Fruit fly (Drosophila melanogaster) whole organism: ENCODE results near the gene NitFhit.

Experiments used
- CG8478 ChIP-seq: fragments of >200 bp; optimal IDR thresholded peaks from 2 replicates; lab custom pipeline; 2018; ENCODE audit warnings: inconsistent platforms
- EcR ChIP-seq, 2 experiments: fragments of >200 bp; optimal IDR thresholded peaks; 2 replicates each; lab custom pipeline; 2017; ENCODE audit warnings: missing biosample characterization in 2 of 2, missing genetic modification characterization in 2 of 2, missing genetic modification reagents in 2 of 2
- pan ChIP-seq: fragments of >200 bp; optimal IDR thresholded peaks from 2 replicates; lab custom pipeline; 2017
- psq ChIP-seq: fragments of >200 bp; optimal IDR thresholded peaks from 2 replicates; lab custom pipeline; 2017

DNA sequence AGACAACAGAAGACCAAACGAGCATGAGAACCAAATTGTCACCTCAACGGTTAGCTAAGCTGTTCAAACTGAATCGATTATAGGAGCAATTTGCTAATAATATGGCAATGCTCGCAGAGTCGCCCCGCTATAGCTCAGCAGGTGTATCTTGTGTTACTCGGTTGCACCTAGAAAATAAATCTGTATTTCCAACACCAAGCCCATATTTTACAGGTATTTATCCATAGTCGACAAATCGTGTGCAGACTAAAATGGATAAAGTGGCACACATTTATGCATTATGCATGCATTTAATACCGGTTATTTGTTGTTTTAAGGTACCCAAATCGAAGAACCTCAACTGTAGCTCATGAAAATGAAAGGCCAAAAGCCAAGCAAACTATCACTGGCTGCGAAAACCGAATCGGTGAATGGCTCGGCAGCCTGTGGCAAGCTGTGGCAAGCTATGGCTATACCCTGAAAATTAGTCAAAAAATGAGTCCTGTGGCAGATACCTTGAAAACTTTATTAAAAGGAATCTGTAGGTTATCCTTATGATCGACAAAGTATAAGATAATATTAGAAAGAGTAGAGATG, 24.5 kb upstream of the NitFhit start, which contains the start of gene Vdup1:
- no peak for TF ChIP-seq EcR (GFP tag; optimal IDR thresholded peaks at IDR 0.05; lab: Kevin White, UChicago)
- no peak for TF ChIP-seq CG8478 (lab: Kevin White, UChicago)
- no peak for TF ChIP-seq psq (lab: Kevin White, UChicago)
- TF ChIP-seq pan (lab: Kevin White, UChicago) = no peak
